Worm (Caenorhabditis elegans): Measurements from ENCODE around the gene F52E1.2.

DNA sequence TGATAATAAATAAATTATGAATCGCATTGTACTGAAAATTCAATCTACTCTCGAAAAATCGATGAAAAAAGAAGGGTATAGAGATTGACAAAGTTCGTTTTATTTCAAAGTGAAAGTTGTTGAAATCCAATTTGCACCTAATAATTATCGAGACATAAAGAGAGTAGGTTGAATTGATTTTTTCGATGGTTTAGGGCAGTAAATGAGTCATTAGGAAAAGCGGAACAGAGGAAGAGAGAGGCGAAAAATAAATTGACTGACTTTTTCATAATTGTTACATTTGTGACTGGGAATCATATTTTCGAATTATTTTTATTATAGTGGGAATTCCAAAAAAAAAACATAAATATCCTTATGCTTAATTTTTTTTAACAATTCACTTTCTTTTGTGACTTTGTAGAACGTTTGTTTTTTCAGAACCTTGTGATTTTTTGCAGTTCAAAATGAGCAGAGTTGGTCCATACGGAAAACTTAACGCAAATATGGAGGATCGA lies 16.0 kb upstream of the F52E1.2 start, which contains the start of the genes pho-6 and F52E1.3:
- no peak for TF ChIP-seq ref-1 (GFP tag; conservative IDR thresholded peaks at IDR 0.05)
- no peak for TF ChIP-seq ztf-29 (GFP tag; IDR thresholded peaks at IDR 0.05)
- TF ChIP-seq med-1 (GFP tag; optimal IDR thresholded peaks at IDR 0.05; ENCODE audit: insufficient read depth): no peak
